Worm (Caenorhabditis elegans): Measurements from ENCODE around the gene Y116A8C.19.

DNA sequence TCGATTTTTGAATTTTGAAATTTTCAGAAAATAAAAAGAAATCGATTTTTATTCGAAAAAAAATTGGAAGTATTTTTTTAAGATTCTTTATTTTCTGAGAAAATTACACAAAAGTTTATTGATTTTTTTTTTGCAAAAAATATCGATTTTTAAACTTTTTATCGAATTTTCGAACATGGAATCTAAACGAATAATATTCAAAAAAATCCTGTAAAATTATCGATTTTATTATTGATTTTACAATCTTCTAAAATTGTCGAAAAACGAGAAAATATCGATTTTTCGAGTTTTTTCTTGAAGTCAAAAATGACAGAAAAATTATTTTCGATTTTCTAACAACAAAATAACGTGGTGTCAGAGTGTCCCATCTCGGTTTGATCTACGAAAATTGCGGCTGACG lies 33.7 kb downstream of the Y116A8C.19 start:
- TF ChIP-seq ztf-11 (tag; optimal IDR thresholded peaks at IDR 0.05) (no peak), unc-62 (GFP tag; optimal IDR thresholded peaks at IDR 0.05) (no peak), elt-3 (tag; optimal IDR thresholded peaks at IDR 0.05) (no peak), ztf-4 (tag; optimal IDR thresholded peaks at IDR 0.05) (no peak), rnt-1 (tag; optimal IDR thresholded peaks at IDR 0.05) (no peak), C04F5.9 (tag; optimal IDR thresholded peaks at IDR 0.05) (no peak), fos-1 (tag; optimal IDR thresholded peaks at IDR 0.05) (no peak), egl-13 (tag; optimal IDR thresholded peaks at IDR 0.05) (no peak), lin-35 (GFP tag; optimal IDR thresholded peaks at IDR 0.05) (no peak), snpc-4 (tag; optimal IDR thresholded peaks at IDR 0.05) (no peak)
